Fruit fly (Drosophila melanogaster) whole organism, pupa: ENCODE data around the gene ValRS-m.

Source experiments
- CG13204 ChIP-seq: fragments of 200-800 bp; sonication (Bioruptor generic); optimal IDR thresholded peaks from 2 replicates; lab custom pipeline; 2018; ENCODE audit warnings: missing biosample characterization, mild to moderate bottlenecking, missing genetic modification characterization, moderate library complexity
- CG17806 ChIP-seq: fragments of 200-800 bp; sonication (Bioruptor generic); optimal IDR thresholded peaks from 2 replicates; lab custom pipeline; 2018; ENCODE audit warnings: missing biosample characterization, mild to moderate bottlenecking, missing genetic modification characterization, moderate library complexity
- CG32121 ChIP-seq: fragments of 200-800 bp; sonication (Bioruptor generic); IDR thresholded peaks from 2 replicates; pipeline ENCODE4 v1.3.6; 2022; ENCODE audit warnings: missing biosample characterization, missing genetic modification characterization
- CG34367 ChIP-seq: fragments of 200-800 bp; sonication (Bioruptor generic); optimal IDR thresholded peaks from 2 replicates; lab custom pipeline; 2018; ENCODE audit warnings: missing biosample characterization, mild to moderate bottlenecking, missing genetic modification characterization
- CG8159 ChIP-seq: fragments of 200-800 bp; sonication (Bioruptor generic); optimal IDR thresholded peaks from 3 replicates; lab custom pipeline; 2018; ENCODE audit warnings: missing biosample characterization, mild to moderate bottlenecking, missing genetic modification characterization, moderate library complexity
- CG8301 ChIP-seq: fragments of 200-800 bp; sonication (Bioruptor generic); optimal IDR thresholded peaks from 2 replicates; lab custom pipeline; 2018; ENCODE audit warnings: missing biosample characterization, mild to moderate bottlenecking, missing genetic modification characterization
- EcR ChIP-seq: fragments of 200-800 bp; sonication (Bioruptor generic); optimal IDR thresholded peaks from 3 replicates; lab custom pipeline; 2019; ENCODE audit warnings: missing biosample characterization, missing genetic modification characterization, mild to moderate bottlenecking, moderate library complexity, missing genetic modification reagents
- Snoo ChIP-seq: fragments of 200-800 bp; sonication (Bioruptor generic); optimal IDR thresholded peaks from 3 replicates; lab custom pipeline; 2017; ENCODE audit warnings: missing biosample characterization, mild to moderate bottlenecking, missing genetic modification characterization, inconsistent platforms
- fd96Ca ChIP-seq: fragments of 200-800 bp; sonication (Bioruptor generic); IDR thresholded peaks from 3 replicates; pipeline ENCODE4 v1.3.6; 2022; ENCODE audit warnings: missing biosample characterization, missing genetic modification characterization
- rn ChIP-seq: fragments of 200-800 bp; sonication (Bioruptor generic); IDR thresholded peaks from 2 replicates; pipeline ENCODE4 v1.3.6; 2022; ENCODE audit warnings: missing biosample characterization, missing genetic modification characterization

DNA sequence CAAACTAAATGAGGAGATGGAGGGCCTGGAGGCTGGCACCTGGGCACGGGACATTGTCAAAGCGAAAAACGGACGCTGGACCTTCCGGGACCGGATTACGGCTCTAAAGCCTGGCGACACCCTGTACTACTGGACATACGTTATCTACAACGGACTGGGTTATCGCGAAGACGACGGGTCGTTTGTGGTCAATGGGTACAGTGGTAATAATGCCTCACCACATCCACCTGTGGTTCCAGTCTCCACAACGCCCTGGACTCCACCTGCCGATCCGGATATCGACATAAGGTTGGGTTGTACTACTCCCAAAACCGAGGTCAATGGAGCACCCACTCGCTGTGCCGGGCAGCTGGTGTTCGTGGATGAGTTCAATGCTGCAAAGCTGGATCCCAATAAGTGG lies 9.4 kb downstream of the ValRS-m start:
- TF ChIP-seq CG32121 (GFP tag; lab: Robert Waterston, UW) (no peak), EcR (no peak), CG13204 (no peak), rn (no peak), CG34367 (tag; lab: Kevin White, UChicago) (no peak), CG17806 (tag; lab: Kevin White, UChicago) (no peak), Snoo (tag; lab: Kevin White, UChicago) (no peak), CG8159 (no peak), CG8301 (tag; lab: Kevin White, UChicago) (no peak), fd96Ca (GFP tag; lab: Robert Waterston, UW) (no peak)
